Fruit fly (Drosophila melanogaster) whole organism, adult: ENCODE data around the gene CG7724.

Experiments used
- CG11617 ChIP-seq: fragments of 200-800 bp; sonication (Bioruptor generic); optimal IDR thresholded peaks from 2 replicates; lab custom pipeline; 2017; ENCODE audit warnings: mild to moderate bottlenecking, missing biosample characterization, missing genetic modification reagents, missing genetic modification characterization
- CG1620 ChIP-seq: fragments of 200-800 bp; sonication (Bioruptor generic); optimal IDR thresholded peaks from 2 replicates; lab custom pipeline; 2016; ENCODE audit warnings: missing biosample characterization, missing genetic modification characterization
- CG33017 ChIP-seq: fragments of 200-800 bp; sonication (Bioruptor generic); optimal IDR thresholded peaks from 2 replicates; lab custom pipeline; 2018; ENCODE audit warnings: missing biosample characterization, mild to moderate bottlenecking, missing genetic modification characterization, moderate library complexity
- CG5204 ChIP-seq: fragments of 200-800 bp; sonication (Bioruptor generic); optimal IDR thresholded peaks from 2 replicates; lab custom pipeline; 2016; ENCODE audit warnings: missing biosample characterization, missing genetic modification characterization
- CG7045 ChIP-seq: fragments of 200-800 bp; sonication (Bioruptor generic); optimal IDR thresholded peaks from 2 replicates; lab custom pipeline; 2017; ENCODE audit warnings: missing biosample characterization, mild to moderate bottlenecking, missing genetic modification characterization
- CG7101 ChIP-seq: fragments of 200-800 bp; sonication (Bioruptor generic); optimal IDR thresholded peaks from 2 replicates; lab custom pipeline; 2018; ENCODE audit warnings: missing biosample characterization, mild to moderate bottlenecking, missing genetic modification characterization, moderate library complexity
- Clk ChIP-seq: fragments of 200-800 bp; sonication (Bioruptor generic); optimal IDR thresholded peaks from 2 replicates; lab custom pipeline; 2017; ENCODE audit warnings: missing biosample characterization, missing genetic modification characterization
- Mnt ChIP-seq: fragments of 200-800 bp; sonication (Bioruptor generic); optimal IDR thresholded peaks from 2 replicates; lab custom pipeline; 2016; ENCODE audit warnings: missing biosample characterization, mild to moderate bottlenecking, missing genetic modification characterization
- bab1 ChIP-seq: fragments of 200-800 bp; sonication (Bioruptor generic); optimal IDR thresholded peaks from 3 replicates; lab custom pipeline; 2019; ENCODE audit warnings: missing biosample characterization, mild to moderate bottlenecking, missing genetic modification characterization, moderate library complexity
- cic ChIP-seq: fragments of 200-800 bp; sonication (Bioruptor generic); optimal IDR thresholded peaks from 2 replicates; lab custom pipeline; 2017; ENCODE audit warnings: missing biosample characterization, mild to moderate bottlenecking, missing genetic modification characterization, moderate library complexity
- cnc ChIP-seq, 2 experiments: fragments of >200 bp; optimal IDR thresholded peaks; 2 replicates each; lab custom pipeline; 2017
- kay ChIP-seq: fragments of 200-800 bp; sonication (Bioruptor generic); peaks from one replicate; lab custom pipeline; 2016; ENCODE audit warnings: missing biosample characterization, missing genetic modification characterization, borderline replicate concordance
- ovo ChIP-seq: fragments of 200-800 bp; sonication (Bioruptor generic); optimal IDR thresholded peaks from 2 replicates; lab custom pipeline; 2016; ENCODE audit warnings: missing biosample characterization, missing genetic modification characterization
- tj ChIP-seq: fragments of 200-800 bp; sonication (Bioruptor generic); optimal IDR thresholded peaks from 3 replicates; lab custom pipeline; 2017; ENCODE audit warnings: missing biosample characterization, mild to moderate bottlenecking, missing genetic modification characterization, moderate library complexity

dm6 chr3L:17050661-17051452 is 4.6 kb upstream of the CG7724 start:
- TF ChIP-seq Mnt (GFP tag; lab: Kevin White, UChicago) (peak; percentile 23), CG33017 (no peak), ovo (GFP tag; lab: Kevin White, UChicago) (no peak), CG7045 (GFP tag; lab: Kevin White, UChicago) (no peak), CG11617 (GFP tag; lab: Kevin White, UChicago) (no peak), kay (GFP tag; lab: Kevin White, UChicago) (peak; percentile 33), CG1620 (GFP tag; lab: Kevin White, UChicago) (no peak), cic (GFP tag; lab: Kevin White, UChicago) (no peak), CG5204 (GFP tag; lab: Kevin White, UChicago) (no peak), tj (GFP tag; lab: Kevin White, UChicago) (peak; percentile 74), CG7101 (tag; lab: Kevin White, UChicago) (no peak), bab1 (no peak), Clk (GFP tag; lab: Kevin White, UChicago) (no peak), cnc (optimal IDR thresholded peaks at IDR 0.05; lab: Kevin White, UChicago) (no peak)
